Worm (Caenorhabditis elegans) whole organism, dauer: ENCODE measurements around the gene wdfy-3.
"Not testable (repeated sequence)": the region's sequence is repeated elsewhere in the genome, so short reads cannot be mapped to it uniquely, and the experiment has no call there.

Source experiments
- unc-62 ChIP-seq: sonication (generic microtip); optimal IDR thresholded peaks from 2 replicates; lab custom pipeline; 2017; ENCODE audit warnings: missing biosample characterization, missing genetic modification reagents, missing genetic modification characterization

The wdfy-3 gene

ce11 chrIV:12653094-12653493, at the start of gene wdfy-3, which contains the start of gene C26H9A.4:
Gene wdfy-3 (plus strand): TSS chrIV:12653401.
Gene C26H9A.4 (plus strand): TSS chrIV:12653410.
- TF ChIP-seq unc-62 (GFP tag; lab: Kevin White, UChicago): no peak

ce11 chrIV:12605401-12605800, 47.8 kb upstream of the wdfy-3 start, which contains the start of gene Y55D9A.2:
Gene Y55D9A.2 (minus strand): TSS chrIV:12605431.
- TF ChIP-seq unc-62 (GFP tag; lab: Kevin White, UChicago): no peak

ce11 chrIV:12614624-12615023, 38.6 kb upstream of the wdfy-3 start, which contains the start of gene efa-6:
Gene efa-6 (minus strand): TSS chrIV:12614724.
- TF ChIP-seq unc-62 (GFP tag; lab: Kevin White, UChicago): no peak

DNA sequence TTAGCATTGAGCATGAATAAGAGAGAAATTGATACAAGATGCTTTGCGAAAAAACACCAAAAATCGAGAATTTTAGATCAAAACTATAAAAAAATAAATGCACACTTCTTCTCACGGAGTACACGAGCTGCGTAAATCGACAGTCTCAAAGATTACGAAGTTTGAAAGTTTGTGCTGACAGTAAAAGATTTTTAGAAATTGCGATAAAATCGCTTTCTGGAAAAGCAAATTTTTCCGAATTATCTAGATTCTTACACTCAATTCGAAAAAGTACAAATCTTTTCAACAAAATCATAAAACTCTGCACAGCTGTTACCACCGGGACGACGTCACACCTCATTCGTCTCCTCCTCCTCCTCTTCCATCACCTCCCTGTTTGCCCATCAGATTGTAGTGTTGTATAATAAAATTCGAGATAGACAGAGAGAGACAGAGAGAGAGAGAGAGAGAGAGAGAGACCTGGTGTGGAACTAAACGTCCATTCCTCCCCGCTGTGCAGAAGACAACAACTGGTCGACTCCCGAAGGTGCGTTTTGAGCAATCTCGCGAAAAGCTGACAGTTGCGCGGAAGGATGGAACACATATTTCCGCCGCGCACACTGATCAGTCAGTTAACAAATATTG, 38.0 kb upstream of the wdfy-3 start:
- no peak for TF ChIP-seq unc-62 (GFP tag; lab: Kevin White, UChicago)

DNA sequence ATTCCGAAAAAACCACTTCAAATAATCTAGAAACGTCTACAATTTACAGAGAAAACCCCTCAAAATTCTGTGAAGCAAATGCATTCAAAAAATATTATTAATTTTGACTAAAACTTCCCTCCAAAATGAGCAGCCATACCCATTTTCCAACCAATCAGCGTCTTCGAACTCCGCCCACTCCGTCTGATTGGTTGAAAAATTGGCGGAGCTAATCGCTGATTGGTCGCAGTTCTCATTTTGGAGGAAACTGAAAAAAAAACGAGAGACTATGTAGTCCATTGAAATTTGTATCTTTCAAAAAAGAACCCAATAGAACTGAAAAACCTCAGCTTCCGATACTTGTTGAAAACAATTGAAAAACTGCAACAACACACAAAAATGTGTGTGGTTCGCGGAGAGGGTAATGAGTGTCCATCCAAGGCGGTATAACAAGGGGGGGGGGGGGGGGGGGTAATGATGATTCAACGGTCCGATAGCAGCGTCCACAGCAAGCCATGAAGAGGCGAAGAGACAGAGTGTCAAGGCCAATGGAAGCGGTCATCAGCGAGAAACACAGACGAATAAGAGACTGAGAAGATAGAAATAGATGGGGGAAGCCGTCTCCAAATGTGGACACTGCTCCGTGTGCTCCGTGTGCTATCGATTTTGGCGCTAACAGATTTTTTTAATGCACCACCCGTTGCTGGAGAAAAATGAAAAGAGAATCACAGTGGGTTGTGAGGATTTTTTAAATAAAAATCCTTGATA, 36.1 kb upstream of the wdfy-3 start:
- no peak for TF ChIP-seq unc-62 (GFP tag; lab: Kevin White, UChicago)

- no peak for TF ChIP-seq unc-62 (GFP tag; lab: Kevin White, UChicago)
These were observed 35.3 kb upstream of the wdfy-3 start for ce11 chrIV:12617934-12618333.

DNA sequence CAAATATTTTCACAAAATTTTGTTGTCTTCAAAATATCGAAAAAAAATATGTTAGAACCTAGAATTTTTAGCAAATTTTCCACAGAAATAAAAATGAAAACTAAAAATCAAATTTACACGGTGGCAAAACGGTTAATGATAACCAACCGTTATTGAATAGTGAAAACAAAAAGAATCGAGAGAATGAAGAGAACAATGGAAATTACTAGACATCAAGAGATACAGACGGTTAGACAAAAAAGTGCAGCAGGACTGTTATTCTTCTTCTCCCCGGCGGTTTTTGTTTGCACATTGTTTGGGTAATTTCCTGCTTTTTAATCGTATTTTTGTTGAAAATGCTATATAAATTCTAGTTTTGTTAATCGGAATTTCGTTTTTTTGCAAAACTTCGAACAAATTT, 34.3 kb upstream of the wdfy-3 start:
- TF ChIP-seq unc-62 (GFP tag; lab: Kevin White, UChicago): no peak

- TF ChIP-seq unc-62 (GFP tag; lab: Kevin White, UChicago): no peak
These were observed 32.3 kb upstream of the wdfy-3 start for ce11 chrIV:12620921-12621320.

DNA sequence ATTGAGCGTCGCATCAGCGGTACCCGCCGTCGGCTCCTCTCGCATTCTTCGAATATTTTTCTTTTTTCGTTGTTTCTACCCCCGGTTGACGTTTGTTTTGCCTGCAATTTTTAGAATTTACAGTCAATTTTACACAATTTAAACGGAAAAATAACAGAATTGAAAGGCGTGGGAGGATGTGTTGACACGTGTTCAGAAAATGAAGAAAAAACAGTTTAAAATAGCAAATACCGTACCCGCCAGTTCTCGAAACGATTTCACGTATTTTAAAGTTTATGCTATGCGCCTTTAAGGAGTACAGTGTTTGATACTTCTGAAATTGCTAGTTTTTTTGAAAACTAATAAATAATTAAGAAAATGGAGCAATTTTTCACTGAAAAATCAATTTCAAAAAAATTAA, 22.3 kb upstream of the wdfy-3 start, which contains the start of gene ark-1:
Gene ark-1, minus strand, starts transcription at position 101 of the 400 bp plus-strand sequence.
- TF ChIP-seq unc-62 (GFP tag; lab: Kevin White, UChicago): no peak

DNA sequence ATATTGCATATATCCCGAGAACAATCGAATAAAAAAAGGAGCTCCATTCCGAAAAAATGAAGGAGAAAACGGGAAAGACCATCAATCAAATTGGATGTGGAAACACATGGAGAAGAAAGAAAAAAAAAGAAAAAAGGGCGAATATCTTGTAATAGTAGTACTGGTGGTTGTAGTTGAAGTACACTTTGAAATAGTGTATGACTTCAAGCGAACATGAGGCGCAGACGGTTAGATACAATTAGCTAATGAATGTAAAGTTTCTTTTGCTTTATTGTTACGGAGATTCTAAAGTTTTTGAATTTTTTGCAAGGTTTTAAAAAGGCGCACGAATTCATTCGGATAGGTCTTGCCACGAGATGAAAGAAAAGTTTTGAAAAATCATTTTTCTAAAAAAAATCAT, 20.8 kb upstream of the wdfy-3 start:
- TF ChIP-seq unc-62 (GFP tag; lab: Kevin White, UChicago): no peak

DNA sequence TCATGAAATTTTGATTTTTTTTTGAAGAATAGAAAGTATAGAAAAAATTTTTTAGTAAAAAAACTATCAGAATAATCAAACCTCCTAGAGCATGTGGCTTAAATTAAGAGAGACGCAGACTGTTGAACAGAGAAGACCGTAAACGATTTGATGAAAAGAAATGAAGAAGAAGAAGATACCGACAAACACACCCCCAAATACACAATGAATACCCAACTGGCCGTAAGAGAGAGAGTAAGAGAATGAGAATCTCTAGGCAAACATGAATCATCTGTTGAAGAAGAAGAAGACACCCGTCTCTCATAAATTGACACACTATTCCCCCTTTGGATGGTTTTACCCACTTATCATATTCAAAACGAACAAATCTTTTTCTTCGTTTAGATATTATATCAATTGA, 19.4 kb upstream of the wdfy-3 start:
- TF ChIP-seq unc-62 (GFP tag; lab: Kevin White, UChicago): no peak

DNA sequence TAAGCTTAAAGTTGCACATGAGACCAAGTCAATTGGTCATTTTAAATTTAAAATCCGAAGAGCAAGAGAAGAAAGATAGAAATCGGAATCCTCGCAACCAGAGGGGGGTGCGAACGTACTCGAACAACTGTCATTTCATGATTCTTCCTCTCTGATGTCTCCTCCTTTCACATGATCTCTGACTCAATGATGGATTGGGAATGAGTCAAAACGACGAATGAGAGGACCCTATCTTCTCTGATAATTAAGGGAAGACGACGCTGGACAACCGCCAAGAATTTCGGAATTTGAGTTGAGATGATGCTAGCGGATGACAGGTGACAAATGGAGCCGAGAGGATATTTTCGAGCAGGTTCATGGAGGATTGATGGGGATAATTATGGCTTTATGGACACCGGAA, 15.9 kb upstream of the wdfy-3 start:
- no peak for TF ChIP-seq unc-62 (GFP tag; lab: Kevin White, UChicago)

- TF ChIP-seq unc-62 (GFP tag; lab: Kevin White, UChicago): not testable (repeated sequence)
These were observed 13.9 kb upstream of the wdfy-3 start, which contains the start of gene C26H9A.3 for ce11 chrIV:12639311-12639710. Gene C26H9A.3 (minus strand): TSS chrIV:12639411.

DNA sequence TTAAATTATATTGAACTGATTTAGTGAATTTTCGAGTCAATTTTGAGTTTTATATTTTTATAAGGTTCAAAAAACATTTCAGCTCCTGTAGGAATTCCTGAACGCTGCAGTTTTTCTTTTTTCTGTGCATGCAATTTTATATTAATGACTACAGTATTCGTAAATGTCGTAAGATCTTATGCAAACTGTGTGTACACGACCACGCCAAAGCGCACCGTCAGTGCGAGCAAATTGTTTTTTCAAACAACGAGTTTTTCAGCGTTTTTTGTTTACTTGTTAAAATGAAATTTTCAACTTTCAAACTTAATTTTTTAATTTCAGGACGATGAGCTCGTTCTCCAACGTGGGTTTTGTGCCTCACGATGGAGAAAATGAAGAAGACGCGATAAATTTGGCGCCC, 13.1 kb upstream of the wdfy-3 start, which contains the start of gene vha-7:
Gene vha-7, plus strand, starts transcription at position 326 of the 400 bp plus-strand sequence.
- TF ChIP-seq unc-62 (GFP tag; lab: Kevin White, UChicago): no peak

ce11 chrIV:12640875-12641860, 12.0 kb upstream of the wdfy-3 start:
- TF ChIP-seq unc-62 (GFP tag; lab: Kevin White, UChicago): no peak
